Worm (Caenorhabditis elegans) whole organism, L1 larva: ENCODE results near the gene C18F10.7.

ENCODE experiments used
- ceh-90 ChIP-seq: sonication (generic microtip); optimal IDR thresholded peaks from 2 replicates; lab custom pipeline; 2016; ENCODE audit warnings: missing genetic modification characterization, missing compliant biosample characterization
- egl-27 ChIP-seq, 2 experiments: fragments of 150-350 bp in 1 of 2; sonication (generic microtip); optimal IDR thresholded peaks; 3 replicates each; lab custom pipeline; 2017 to 2018; ENCODE audit warnings: missing biosample characterization in 2 of 2, missing genetic modification characterization in 2 of 2, missing genetic modification reagents in 2 of 2
- lin-35 ChIP-seq, 2 experiments: fragments of 150-350 bp; optimal IDR thresholded peaks; 2 replicates each; lab custom pipeline; 2014; ENCODE audit warnings: missing biosample characterization in 2 of 2, missing genetic modification characterization in 2 of 2, missing genetic modification reagents in 2 of 2
- lin-39 ChIP-seq: fragments of 150-350 bp; optimal IDR thresholded peaks from 2 replicates; lab custom pipeline; 2014; ENCODE audit warnings: missing biosample characterization, missing genetic modification reagents, missing genetic modification characterization
- lsy-2 ChIP-seq, 2 experiments: fragments of 150-350 bp; optimal IDR thresholded peaks; 2 replicates each; lab custom pipeline; 2014; ENCODE audit warnings: missing biosample characterization in 2 of 2, missing genetic modification characterization in 2 of 2
- mef-2 ChIP-seq: fragments of 150-350 bp; optimal IDR thresholded peaks from 2 replicates; lab custom pipeline; 2014; ENCODE audit warnings: missing biosample characterization, missing genetic modification characterization
- pag-3 ChIP-seq: sonication (generic microtip); optimal IDR thresholded peaks from 2 replicates; lab custom pipeline; 2017; ENCODE audit warnings: missing genetic modification characterization, mild to moderate bottlenecking, missing compliant biosample characterization, antibody characterized with exemption, borderline replicate concordance; ENCODE audit not compliant: insufficient read depth
- pqm-1 ChIP-seq: sonication (generic microtip); optimal IDR thresholded peaks from 3 replicates; lab custom pipeline; 2017; ENCODE audit warnings: missing biosample characterization, missing genetic modification characterization
- skn-1 ChIP-seq: fragments of 150-350 bp; optimal IDR thresholded peaks from 2 replicates; lab custom pipeline; 2014; ENCODE audit warnings: missing biosample characterization, missing genetic modification characterization
- sox-4 ChIP-seq: sonication (generic microtip); optimal IDR thresholded peaks from 2 replicates; lab custom pipeline; 2016; ENCODE audit warnings: missing genetic modification characterization, missing compliant biosample characterization
- sptf-1 ChIP-seq: fragments of 150-350 bp; optimal IDR thresholded peaks from 2 replicates; lab custom pipeline; 2014; ENCODE audit warnings: missing biosample characterization, missing genetic modification characterization
- sup-37 ChIP-seq: fragments of 200-800 bp; sonication (Bioruptor generic); optimal IDR thresholded peaks from 2 replicates; lab custom pipeline; 2018; ENCODE audit warnings: mild to moderate bottlenecking, missing genetic modification characterization, missing compliant biosample characterization
- tbx-2 ChIP-seq: sonication (generic microtip); optimal IDR thresholded peaks from 2 replicates; lab custom pipeline; 2016; ENCODE audit warnings: missing genetic modification characterization, missing compliant biosample characterization

ce11 chrIII:6248064-6248687 lies 30.0 kb downstream of the C18F10.7 start, which contains the start of the genes gen-1 and stt-3:
- TF ChIP-seq lsy-2 (tag; optimal IDR thresholded peaks at IDR 0.05; lab: Kevin White, UChicago), result peak in 1 of 2 experiments; percentile 48
- TF ChIP-seq ceh-90 (tag; lab: Kevin White, UChicago), result no peak
- no peak for TF ChIP-seq lin-39 (tag; lab: Kevin White, UChicago)
- no peak for TF ChIP-seq pag-3 (tag; lab: Kevin White, UChicago)
- TF ChIP-seq mef-2 (tag; lab: Kevin White, UChicago), result no peak
- no peak for TF ChIP-seq sup-37 (GFP tag; lab: Kevin White, UChicago)
- TF ChIP-seq sox-4 (tag; lab: Kevin White, UChicago), result no peak
- no peak for TF ChIP-seq sptf-1 (tag; lab: Kevin White, UChicago)
- TF ChIP-seq pqm-1 (tag; lab: Kevin White, UChicago), result no peak
- no peak for TF ChIP-seq egl-27 (tag; optimal IDR thresholded peaks at IDR 0.05; lab: Kevin White, UChicago)
- no peak for TF ChIP-seq tbx-2 (tag; lab: Kevin White, UChicago)
- TF ChIP-seq skn-1 (tag; lab: Kevin White, UChicago), result no peak
- TF ChIP-seq lin-35 (GFP tag; optimal IDR thresholded peaks at IDR 0.05; lab: Kevin White, UChicago), result peak; percentile 2 to 65
